Fruit fly (Drosophila melanogaster): ENCODE data around the gene CG10182.

The CG10182 gene

dm6 chr3R:23589719-23590118 lies at the start of gene CG10182:
Gene CG10182 (minus strand): TSS chr3R:23589819.
- no peak for TF ChIP-seq Smox (GFP tag; optimal IDR thresholded peaks at IDR 0.05)
- TF ChIP-seq salr (GFP tag; optimal IDR thresholded peaks at IDR 0.05) = no peak
- TF ChIP-seq CG11294 (GFP tag; IDR thresholded peaks at IDR 0.05) = no peak
- TF ChIP-seq Eip78C (GFP tag) = no peak
- TF ChIP-seq CG8319 (GFP tag; optimal IDR thresholded peaks at IDR 0.05) = no peak
- no peak for TF ChIP-seq CG11902 (GFP tag; optimal IDR thresholded peaks at IDR 0.05)
- TF ChIP-seq Gug (GFP tag; IDR thresholded peaks at IDR 0.05) = no peak
- TF ChIP-seq Hr4 (GFP tag; optimal IDR thresholded peaks at IDR 0.05) = no peak
- no peak for TF ChIP-seq fd85E (GFP tag; optimal IDR thresholded peaks at IDR 0.05)
- TF ChIP-seq Sox102F (GFP tag; optimal IDR thresholded peaks at IDR 0.05) = no peak
- TF ChIP-seq CG1621 (tag; optimal IDR thresholded peaks at IDR 0.05) = no peak

- TF ChIP-seq Gug (GFP tag; IDR thresholded peaks at IDR 0.05) (0 out of 2 replicates have a peak, but pooled peaks have one; percentile 23), Sox102F (GFP tag; optimal IDR thresholded peaks at IDR 0.05) (no peak), fd59A (GFP tag; optimal IDR thresholded peaks at IDR 0.05) (no peak), CG6163 (GFP tag; IDR thresholded peaks at IDR 0.05) (peak; percentile 18; the same call in 1 of the 3 replicates), esn (GFP tag; optimal IDR thresholded peaks at IDR 0.05) (no peak), Hr4 (GFP tag; optimal IDR thresholded peaks at IDR 0.05) (peak; percentile 77), CG6854 (GFP tag; optimal IDR thresholded peaks at IDR 0.05) (no peak), CG10631 (GFP tag; optimal IDR thresholded peaks at IDR 0.05) (no peak), CG7368 (GFP tag; optimal IDR thresholded peaks at IDR 0.05) (peak; percentile 14), Hr38 (GFP tag; optimal IDR thresholded peaks at IDR 0.05) (no peak), CG6792 (GFP tag; optimal IDR thresholded peaks at IDR 0.05) (no peak), svp (GFP tag) (no peak), CG11902 (GFP tag; optimal IDR thresholded peaks at IDR 0.05) (no peak), Ets21C (GFP tag; optimal IDR thresholded peaks at IDR 0.05) (no peak), ss (GFP tag; optimal IDR thresholded peaks at IDR 0.05) (no peak), Eip75B (GFP tag; optimal IDR thresholded peaks at IDR 0.05) (no peak), CG31627 (GFP tag; optimal IDR thresholded peaks at IDR 0.05) (no peak), lz (GFP tag; optimal IDR thresholded peaks at IDR 0.05) (no peak), eg (GFP tag; IDR thresholded peaks at IDR 0.05) (peak; percentile 77), spab (GFP tag; optimal IDR thresholded peaks at IDR 0.05) (no peak), OdsH (GFP tag; optimal IDR thresholded peaks at IDR 0.05) (peak; percentile 26), CG3032 (tag; optimal IDR thresholded peaks at IDR 0.05) (no peak), CG4318 (GFP tag; optimal IDR thresholded peaks at IDR 0.05) (peak; percentile 13), Blimp-1 (GFP tag; optimal IDR thresholded peaks at IDR 0.05) (no peak), Sox15 (GFP tag; optimal IDR thresholded peaks at IDR 0.05) (no peak), pdm3 (GFP tag; optimal IDR thresholded peaks at IDR 0.05) (peak; percentile 9), CG34406 (GFP tag; optimal IDR thresholded peaks at IDR 0.05) (no peak), Eip78C (GFP tag) (peak; percentile 76), dac (GFP tag; optimal IDR thresholded peaks at IDR 0.05) (no peak), Met (GFP tag; optimal IDR thresholded peaks at IDR 0.05) (no peak), CG3919 (GFP tag; optimal IDR thresholded peaks at IDR 0.05) (peak; percentile 22), topi (GFP tag; optimal IDR thresholded peaks at IDR 0.05) (no peak), CG6808 (GFP tag; optimal IDR thresholded peaks at IDR 0.05) (no peak), CG8119 (GFP tag; IDR thresholded peaks at IDR 0.05) (peak; percentile 67; the same call in 1 of the 3 replicates), CG1621 (tag; optimal IDR thresholded peaks at IDR 0.05) (no peak), dsx (GFP tag; optimal IDR thresholded peaks at IDR 0.05; ENCODE audit: poor library complexity, severe bottlenecking) (no peak), Smox (GFP tag; optimal IDR thresholded peaks at IDR 0.05) (no peak), vri (GFP tag; optimal IDR thresholded peaks at IDR 0.05) (no peak), CG10669 (GFP tag; optimal IDR thresholded peaks at IDR 0.05) (no peak), cyc (GFP tag; optimal IDR thresholded peaks at IDR 0.05) (no peak), CG16779 (tag; optimal IDR thresholded peaks at IDR 0.05) (no peak), achi (GFP tag; optimal IDR thresholded peaks at IDR 0.05) (peak; percentile 27), fkh (GFP tag; optimal IDR thresholded peaks at IDR 0.05) (no peak), Sox14 (GFP tag; optimal IDR thresholded peaks at IDR 0.05) (no peak), CG11762 (GFP tag; optimal IDR thresholded peaks at IDR 0.05; ENCODE audit: insufficient read depth) (no peak), Ets96B (tag; optimal IDR thresholded peaks at IDR 0.05) (no peak)
Observed at dm6 chr3R:23638351-23638750, 48.7 kb upstream of the CG10182 start.

All from whole organism, prepupa.